Worm (Caenorhabditis elegans): ENCODE results near the gene fsn-1.

DNA sequence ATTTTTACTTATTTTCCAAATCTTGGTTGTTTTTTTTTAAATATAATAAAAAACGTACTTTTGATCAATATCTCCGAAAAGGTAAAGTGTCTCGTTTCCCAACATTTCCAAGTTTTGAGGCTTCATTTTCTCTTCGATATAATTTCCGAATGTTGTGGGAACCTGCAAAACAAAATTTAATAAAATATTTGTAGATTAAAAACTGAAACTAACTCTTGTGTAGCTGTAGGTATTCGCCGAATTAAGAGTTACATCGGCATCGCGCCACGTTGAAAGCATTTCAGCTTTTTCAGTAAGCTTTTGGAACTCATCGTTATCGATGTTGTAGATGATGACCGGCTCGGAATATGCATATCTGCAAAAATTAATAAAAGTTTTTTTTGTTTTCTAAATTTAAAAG, 25.3 kb downstream of the fsn-1 start, which contains the start of gene vps-22:
- TF ChIP-seq him-1 (tag; optimal IDR thresholded peaks at IDR 0.05) (no peak), W03F9.2 (tag; optimal IDR thresholded peaks at IDR 0.05) (no peak)

Measured in whole organism, L4/young adult.